Fruit fly (Drosophila melanogaster) whole organism, embryonic: Measurements from ENCODE around the gene ph-p.

Experiments
- Aef1 ChIP-seq: fragments of 200-800 bp; sonication (Bioruptor generic); IDR thresholded peaks from 3 replicates; pipeline ENCODE4 v1.3.6; 2022; ENCODE audit warnings: missing biosample characterization, missing genetic modification characterization
- CG12659 ChIP-seq: fragments of 200-800 bp; sonication (Bioruptor generic); optimal IDR thresholded peaks from 3 replicates; lab custom pipeline; 2017; ENCODE audit warnings: mild to moderate bottlenecking, missing biosample characterization, missing genetic modification reagents, missing genetic modification characterization
- CG14050 ChIP-seq: fragments of 200-800 bp; sonication (Bioruptor generic); IDR thresholded peaks from 3 replicates; pipeline ENCODE4 v1.3.6; 2022; ENCODE audit warnings: missing biosample characterization, missing genetic modification characterization
- CG14441 ChIP-seq: fragments of 200-800 bp; sonication (Bioruptor generic); IDR thresholded peaks from 2 replicates; pipeline ENCODE4 v1.3.6; 2022; ENCODE audit warnings: missing biosample characterization, missing genetic modification characterization
- CG30020 ChIP-seq: fragments of 200-800 bp; optimal IDR thresholded peaks from 2 replicates; lab custom pipeline; 2019; ENCODE audit warnings: missing biosample characterization, mild to moderate bottlenecking, missing genetic modification characterization, moderate library complexity
- CG30431 ChIP-seq: fragments of 200-800 bp; sonication (Bioruptor generic); optimal IDR thresholded peaks from 2 replicates; lab custom pipeline; 2017; ENCODE audit warnings: missing biosample characterization, missing genetic modification characterization
- CG31388 ChIP-seq: fragments of 200-800 bp; sonication (Bioruptor generic); optimal IDR thresholded peaks from 2 replicates; lab custom pipeline; 2016; ENCODE audit warnings: missing biosample characterization, missing genetic modification characterization
- CG32772 ChIP-seq: fragments of 200-800 bp; sonication (Bioruptor generic); IDR thresholded peaks from 2 replicates; pipeline ENCODE4 v1.3.6; 2022; ENCODE audit warnings: missing biosample characterization, missing genetic modification characterization
- CG33557 ChIP-seq: fragments of 200-800 bp; sonication (Bioruptor generic); optimal IDR thresholded peaks from 2 replicates; lab custom pipeline; 2019; ENCODE audit warnings: missing biosample characterization, mild to moderate bottlenecking, missing genetic modification characterization, moderate library complexity
- CG3995 ChIP-seq: fragments of 200-800 bp; sonication (Bioruptor generic); optimal IDR thresholded peaks from 3 replicates; lab custom pipeline; 2016; ENCODE audit warnings: missing biosample characterization, missing genetic modification characterization
- CG4730 ChIP-seq: fragments of 200-800 bp; sonication (Bioruptor generic); IDR thresholded peaks from 2 replicates; pipeline ENCODE4 v1.3.6; 2022; ENCODE audit warnings: missing biosample characterization, missing genetic modification characterization
- CG6689 ChIP-seq: fragments of 200-800 bp; sonication (Bioruptor generic); IDR thresholded peaks from 2 replicates; pipeline ENCODE4 v1.3.6; 2022; ENCODE audit warnings: missing biosample characterization, missing genetic modification characterization
- CG8924 ChIP-seq: fragments of 200-800 bp; optimal IDR thresholded peaks from 3 replicates; lab custom pipeline; 2019; ENCODE audit warnings: missing biosample characterization, mild to moderate bottlenecking, missing genetic modification characterization, moderate library complexity
- CG9609 ChIP-seq: fragments of 200-800 bp; sonication (Bioruptor generic); optimal IDR thresholded peaks from 3 replicates; lab custom pipeline; 2016; ENCODE audit warnings: missing biosample characterization, missing genetic modification characterization
- CG9932 ChIP-seq: fragments of 200-800 bp; sonication (Bioruptor generic); IDR thresholded peaks from 2 replicates; pipeline ENCODE4 v1.3.6; 2022; ENCODE audit warnings: missing biosample characterization, missing genetic modification characterization
- Camta ChIP-seq: fragments of 200-800 bp; sonication (Bioruptor generic); optimal IDR thresholded peaks from 2 replicates; lab custom pipeline; 2016; ENCODE audit warnings: missing biosample characterization, missing genetic modification characterization
- D19A ChIP-seq: fragments of 200-800 bp; optimal IDR thresholded peaks from 3 replicates; lab custom pipeline; 2019; ENCODE audit warnings: missing biosample characterization, mild to moderate bottlenecking, missing genetic modification characterization, moderate library complexity
- Dbx ChIP-seq: fragments of 200-800 bp; sonication (Bioruptor generic); IDR thresholded peaks from 3 replicates; pipeline ENCODE4 v1.3.6; 2022; ENCODE audit warnings: missing biosample characterization, missing genetic modification characterization
- Ets97D ChIP-seq: fragments of 200-800 bp; sonication (Bioruptor generic); optimal IDR thresholded peaks from 3 replicates; lab custom pipeline; 2016; ENCODE audit warnings: missing biosample characterization, missing genetic modification characterization
- Fer2 ChIP-seq: fragments of 200-800 bp; sonication (Bioruptor generic); optimal IDR thresholded peaks from 2 replicates; lab custom pipeline; 2018; ENCODE audit warnings: missing biosample characterization, mild to moderate bottlenecking, missing genetic modification characterization, moderate library complexity
- Gug ChIP-seq: fragments of 200-800 bp; sonication (Bioruptor generic); IDR thresholded peaks from 4 replicates; pipeline ENCODE4 v1.3.6; 2022; ENCODE audit warnings: missing biosample characterization, missing genetic modification characterization
- Hmr ChIP-seq: fragments of 200-800 bp; sonication (Bioruptor generic); optimal IDR thresholded peaks from 3 replicates; lab custom pipeline; 2017; ENCODE audit warnings: mild to moderate bottlenecking, missing biosample characterization, missing genetic modification reagents, missing genetic modification characterization
- Lhr ChIP-seq: fragments of 200-800 bp; sonication (Bioruptor generic); optimal IDR thresholded peaks from 3 replicates; lab custom pipeline; 2017; ENCODE audit warnings: mild to moderate bottlenecking, missing biosample characterization, missing genetic modification reagents, missing genetic modification characterization
- Rfx ChIP-seq: fragments of 200-800 bp; sonication (Bioruptor generic); IDR thresholded peaks from 2 replicates; pipeline ENCODE4 v1.3.6; 2022; ENCODE audit warnings: missing biosample characterization, missing genetic modification characterization
- Sox100B ChIP-seq: fragments of 200-800 bp; sonication (Bioruptor generic); optimal IDR thresholded peaks from 3 replicates; lab custom pipeline; 2018; ENCODE audit warnings: missing biosample characterization, mild to moderate bottlenecking, missing genetic modification characterization
- Sox102F ChIP-seq: fragments of 200-800 bp; sonication (Bioruptor generic); optimal IDR thresholded peaks from 2 replicates; lab custom pipeline; 2018; ENCODE audit warnings: missing biosample characterization, mild to moderate bottlenecking, missing genetic modification characterization, moderate library complexity
- Ssrp ChIP-seq: fragments of 200-800 bp; sonication (Bioruptor generic); optimal IDR thresholded peaks from 2 replicates; lab custom pipeline; 2018; ENCODE audit warnings: missing biosample characterization, mild to moderate bottlenecking, missing genetic modification characterization, moderate library complexity
- ato ChIP-seq: fragments of 200-800 bp; sonication (Bioruptor generic); IDR thresholded peaks from 2 replicates; pipeline ENCODE4 v1.3.6; 2022; ENCODE audit warnings: missing biosample characterization, missing genetic modification characterization; ENCODE audit not compliant: partially characterized antibody
- bcd ChIP-seq: fragments of 200-800 bp; sonication (Bioruptor generic); optimal IDR thresholded peaks from 2 replicates; lab custom pipeline; 2017; ENCODE audit warnings: missing biosample characterization, mild to moderate bottlenecking, missing genetic modification characterization
- caup ChIP-seq: fragments of 200-800 bp; sonication (Bioruptor generic); optimal IDR thresholded peaks from 3 replicates; lab custom pipeline; 2017; ENCODE audit warnings: missing biosample characterization, mild to moderate bottlenecking, missing genetic modification characterization, moderate library complexity; ENCODE audit not compliant: severe bottlenecking
- dan ChIP-seq: fragments of 200-800 bp; sonication (Bioruptor generic); IDR thresholded peaks from 2 replicates; pipeline ENCODE4 v1.3.6; 2022; ENCODE audit warnings: missing biosample characterization, missing genetic modification characterization
- dmrt11E ChIP-seq: fragments of 200-800 bp; sonication (Bioruptor generic); optimal IDR thresholded peaks from 3 replicates; lab custom pipeline; 2018; ENCODE audit warnings: missing biosample characterization, mild to moderate bottlenecking, missing genetic modification characterization, moderate library complexity
- ewg ChIP-seq: fragments of 200-800 bp; sonication (Bioruptor generic); optimal IDR thresholded peaks from 3 replicates; lab custom pipeline; 2017; ENCODE audit warnings: mild to moderate bottlenecking, missing biosample characterization, missing genetic modification reagents, missing genetic modification characterization
- fd64A ChIP-seq: fragments of 200-800 bp; sonication (Bioruptor generic); optimal IDR thresholded peaks from 3 replicates; lab custom pipeline; 2018; ENCODE audit warnings: missing biosample characterization, mild to moderate bottlenecking, missing genetic modification characterization
- gfzf ChIP-seq: fragments of 200-800 bp; sonication (Bioruptor generic); optimal IDR thresholded peaks from 2 replicates; lab custom pipeline; 2016; ENCODE audit warnings: missing biosample characterization, mild to moderate bottlenecking, missing genetic modification characterization, moderate library complexity
- ham ChIP-seq: fragments of 200-800 bp; sonication (Bioruptor generic); IDR thresholded peaks from 2 replicates; pipeline ENCODE4 v1.3.6; 2022; ENCODE audit warnings: missing biosample characterization, missing genetic modification characterization
- hth ChIP-seq: fragments of >200 bp; optimal IDR thresholded peaks from 2 replicates; lab custom pipeline; 2017; ENCODE audit warnings: inconsistent platforms
- lola ChIP-seq, 3 experiments: fragments of >200 bp in 2 of 3; fragments of 200-800 bp in 1 of 3; sonication (Bioruptor generic) in 1 of 3; optimal IDR thresholded peaks; 2 replicates each; lab custom pipeline; 2017 to 2019; ENCODE audit warnings: missing biosample characterization in 3 of 3, missing genetic modification characterization in 3 of 3, mild to moderate bottlenecking in 1 of 3, moderate library complexity in 1 of 3
- phol ChIP-seq: fragments of 200-800 bp; sonication (Bioruptor generic); optimal IDR thresholded peaks from 3 replicates; lab custom pipeline; 2018; ENCODE audit warnings: missing biosample characterization, mild to moderate bottlenecking, missing genetic modification characterization, moderate library complexity
- sens-2 ChIP-seq: fragments of 200-800 bp; sonication (Bioruptor generic); IDR thresholded peaks from 2 replicates; pipeline ENCODE4 v1.3.6; 2022; ENCODE audit warnings: missing biosample characterization, missing genetic modification characterization
- sisA ChIP-seq: fragments of 200-800 bp; sonication (Bioruptor generic); IDR thresholded peaks from 2 replicates; pipeline ENCODE4 v1.3.6; 2022; ENCODE audit warnings: missing biosample characterization, missing genetic modification characterization
- slp2 ChIP-seq: fragments of 200-800 bp; sonication (Bioruptor generic); optimal IDR thresholded peaks from 2 replicates; lab custom pipeline; 2016; ENCODE audit warnings: missing biosample characterization, missing genetic modification characterization
- sob ChIP-seq: fragments of 200-800 bp; sonication (Bioruptor generic); IDR thresholded peaks from 2 replicates; pipeline ENCODE4 v1.3.6; 2022; ENCODE audit warnings: missing biosample characterization, missing genetic modification characterization
- tio ChIP-seq: fragments of 200-800 bp; sonication (Bioruptor generic); optimal IDR thresholded peaks from 2 replicates; lab custom pipeline; 2017; ENCODE audit warnings: missing biosample characterization, missing genetic modification characterization, inconsistent platforms
- wor ChIP-seq: fragments of 200-800 bp; sonication (Bioruptor generic); IDR thresholded peaks from 2 replicates; pipeline ENCODE4 v1.3.6; 2022; ENCODE audit warnings: missing biosample characterization, missing genetic modification characterization
- zfh2 ChIP-seq: fragments of 200-800 bp; sonication (Bioruptor generic); optimal IDR thresholded peaks from 2 replicates; lab custom pipeline; 2016; ENCODE audit warnings: missing biosample characterization, missing genetic modification characterization

ph-p gene

DNA sequence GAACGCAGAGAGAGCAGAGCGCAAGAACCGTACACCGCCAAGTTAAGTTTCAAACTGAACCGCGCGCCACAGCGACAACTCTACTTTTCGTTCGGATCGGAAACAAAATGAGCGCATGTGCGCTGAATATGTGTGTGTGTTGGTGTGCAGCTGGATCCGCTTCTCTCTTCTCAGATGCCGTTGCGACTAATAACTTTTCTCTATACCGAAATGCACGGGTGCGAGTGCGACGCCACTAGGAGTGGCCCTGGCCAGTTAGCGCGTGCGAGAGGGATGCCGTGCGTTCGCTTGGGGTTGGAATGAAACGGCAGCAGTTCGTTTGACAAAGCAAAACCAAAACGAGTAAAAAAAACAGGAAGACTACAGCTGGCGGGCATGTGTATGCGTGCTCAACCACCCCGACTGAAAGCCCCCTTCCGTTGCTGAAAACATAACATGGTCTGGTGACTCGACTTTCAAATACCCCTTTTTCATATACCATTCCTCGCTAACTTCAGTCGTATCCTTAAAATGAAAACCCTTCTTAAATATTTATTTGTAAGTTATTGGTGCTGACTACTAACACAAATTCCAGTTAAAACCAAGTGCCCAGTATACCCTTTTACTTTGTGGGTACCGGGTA lies 1.2 kb downstream of the ph-p start (continued):
- TF ChIP-seq CG6689 (peak; percentile 100), dmrt11E (peak; percentile 100), CG12659 (peak; percentile 100), fd64A (GFP tag; lab: Kevin White, UChicago) (peak; percentile 100), sob (peak; percentile 100), Ets97D (GFP tag; lab: Kevin White, UChicago) (peak; percentile 97), Camta (GFP tag; lab: Kevin White, UChicago) (peak; percentile 100), Gug (GFP tag; lab: Robert Waterston, UW) (peak; percentile 100), CG31388 (GFP tag; lab: Kevin White, UChicago) (peak; percentile 100), ewg (GFP tag; lab: Kevin White, UChicago) (peak; percentile 99), caup (GFP tag; lab: Kevin White, UChicago) (peak; percentile 100), gfzf (GFP tag; lab: Kevin White, UChicago) (peak; percentile 52), CG30431 (GFP tag; lab: Kevin White, UChicago) (peak; percentile 100), CG4730 (GFP tag; lab: Robert Waterston, UW) (peak; percentile 100), Sox102F (GFP tag; lab: Kevin White, UChicago) (peak; percentile 100), Aef1 (GFP tag; lab: Robert Waterston, UW) (peak; percentile 100), tio (GFP tag; lab: Kevin White, UChicago) (peak; percentile 99), Ssrp (tag; lab: Kevin White, UChicago) (peak; percentile 100), CG33557 (peak; percentile 100)

DNA sequence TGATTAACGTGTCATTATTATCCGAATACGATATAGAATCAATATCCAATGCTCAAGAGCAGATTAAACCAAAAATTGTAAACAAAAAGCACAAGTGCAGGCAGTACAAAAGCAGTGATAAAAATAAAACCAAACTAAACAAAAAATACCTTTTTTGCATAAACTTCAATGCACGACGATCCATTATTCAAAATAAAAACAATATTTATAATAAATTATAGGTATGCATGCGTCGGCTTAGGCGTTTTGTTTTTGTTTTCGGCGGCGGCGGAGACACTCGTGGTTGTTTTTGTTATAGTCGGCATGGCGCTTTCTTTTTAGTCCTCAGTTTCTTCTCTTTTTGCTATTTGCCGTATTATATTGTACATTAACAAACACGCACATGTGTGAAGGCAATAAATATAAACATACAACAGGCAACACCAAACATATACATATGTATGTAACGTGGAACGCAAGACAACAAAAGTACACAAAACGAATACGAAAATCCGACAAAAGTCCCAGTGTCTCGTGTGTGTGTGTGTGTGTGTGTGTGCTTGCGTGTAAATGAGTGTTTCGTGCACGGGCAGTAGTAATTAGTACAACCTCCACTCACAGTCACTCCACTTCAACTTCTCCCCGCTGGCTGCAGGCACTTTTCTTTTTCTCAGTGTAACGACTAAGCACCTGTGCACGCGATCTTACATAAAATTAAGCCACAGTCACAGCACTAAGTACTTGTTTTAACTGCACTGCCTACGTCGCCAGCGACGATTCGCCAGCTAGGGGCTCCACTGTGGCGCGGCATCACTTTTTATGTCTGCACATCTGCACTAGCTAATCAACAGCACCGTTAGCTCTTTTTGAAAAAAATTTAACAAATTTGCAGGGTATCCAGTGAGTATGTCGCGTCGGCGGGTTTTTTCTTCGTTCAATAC lies 2.0 kb downstream of the ph-p start:
- peak; percentile 37; the same call in 1 of the 2 replicates for TF ChIP-seq CG6689
- TF ChIP-seq wor (GFP tag; lab: Robert Waterston, UW), result peak; percentile 28; the same call in 1 of the 2 replicates
- no peak for TF ChIP-seq CG30020
- peak; percentile 54 for TF ChIP-seq Rfx (GFP tag; lab: Robert Waterston, UW)
- peak in 1 of 3 experiments; percentile 21 for TF ChIP-seq lola (GFP tag; optimal IDR thresholded peaks at IDR 0.05; lab: Kevin White, UChicago)
- peak; percentile 58 for TF ChIP-seq CG9932 (GFP tag; lab: Robert Waterston, UW)
- TF ChIP-seq CG32772 (GFP tag; lab: Robert Waterston, UW), result peak; percentile 42; the same call in 1 of the 2 replicates
- TF ChIP-seq CG8924 (tag; lab: Kevin White, UChicago), result no peak
- TF ChIP-seq sisA (GFP tag; lab: Robert Waterston, UW), result no peak; the same call in none of the 2 replicates
- no peak for TF ChIP-seq ham (GFP tag; lab: Robert Waterston, UW)
- peak; percentile 21 for TF ChIP-seq Sox100B (GFP tag; lab: Kevin White, UChicago)
- no peak for TF ChIP-seq Ets97D (GFP tag; lab: Kevin White, UChicago)
- TF ChIP-seq Hmr, result peak; percentile 50
- TF ChIP-seq CG14050, result peak; percentile 47; the same call in 1 of the 3 replicates
- TF ChIP-seq sens-2 (GFP tag; lab: Robert Waterston, UW), result no peak
- no peak for TF ChIP-seq dan
- TF ChIP-seq CG3995 (GFP tag; lab: Kevin White, UChicago), result no peak
- no peak for TF ChIP-seq Fer2
- peak; percentile 50 for TF ChIP-seq slp2 (GFP tag; lab: Kevin White, UChicago)
- TF ChIP-seq hth (lab: Kevin White, UChicago), result no peak
- no peak for TF ChIP-seq ato (GFP tag; lab: Robert Waterston, UW)
- TF ChIP-seq Dbx (GFP tag; lab: Robert Waterston, UW), result no peak
- peak; percentile 50 for TF ChIP-seq Aef1 (GFP tag; lab: Robert Waterston, UW)
- TF ChIP-seq CG9609 (GFP tag; lab: Kevin White, UChicago), result peak; percentile 31
- peak; percentile 40 for TF ChIP-seq phol
- TF ChIP-seq bcd, result peak; percentile 58
- peak; percentile 33 for TF ChIP-seq zfh2 (GFP tag; lab: Kevin White, UChicago)
- TF ChIP-seq CG14441 (GFP tag; lab: Robert Waterston, UW), result peak; percentile 75
- TF ChIP-seq Lhr (GFP tag; lab: Kevin White, UChicago), result no peak
- peak; percentile 98 for TF ChIP-seq D19A (tag; lab: Kevin White, UChicago)
